Fruit fly (Drosophila melanogaster) whole organism, wandering third instar larva: ENCODE data around the gene Pgant2.
A peak's percentile ranks its signal among the peaks of the same experiment; 100 is the strongest.

Source experiments
- Abd-B ChIP-seq: fragments of >200 bp; optimal IDR thresholded peaks from 2 replicates; lab custom pipeline; 2017; ENCODE audit warnings: missing biosample characterization, missing genetic modification characterization
- CG32264 ChIP-seq: fragments of 200-800 bp; sonication (Bioruptor generic); optimal IDR thresholded peaks from 2 replicates; lab custom pipeline; 2016; ENCODE audit warnings: missing biosample characterization, missing genetic modification characterization
- CG9705 ChIP-seq: fragments of 200-800 bp; sonication (Bioruptor generic); optimal IDR thresholded peaks from 2 replicates; lab custom pipeline; 2018; ENCODE audit warnings: missing biosample characterization, mild to moderate bottlenecking, missing genetic modification characterization
- Dfd ChIP-seq: fragments of >200 bp; optimal IDR thresholded peaks from 2 replicates; lab custom pipeline; 2017; ENCODE audit warnings: missing biosample characterization, missing genetic modification characterization
- Dif ChIP-seq: fragments of 200-275, 200-300 bp; sonication (Bioruptor generic); optimal IDR thresholded peaks from 2 replicates; lab custom pipeline; 2018; ENCODE audit warnings: missing biosample characterization, missing genetic modification characterization; ENCODE audit not compliant: partially characterized antibody
- GATAd ChIP-seq: sonication (Bioruptor generic); optimal IDR thresholded peaks from 2 replicates; lab custom pipeline; 2016; ENCODE audit warnings: missing biosample characterization, missing genetic modification characterization
- HLH106 ChIP-seq: fragments of 200-800 bp; optimal IDR thresholded peaks from 3 replicates; lab custom pipeline; 2019; ENCODE audit warnings: missing biosample characterization, mild to moderate bottlenecking, missing genetic modification characterization, moderate library complexity
- Hr83 ChIP-seq: fragments of 200-300 bp; sonication (Bioruptor generic); optimal IDR thresholded peaks from 2 replicates; lab custom pipeline; 2016; ENCODE audit warnings: missing biosample characterization, mild to moderate bottlenecking, missing genetic modification characterization, moderate library complexity; ENCODE audit not compliant: poor library complexity, severe bottlenecking
- Jra ChIP-seq: sonication (Bioruptor generic); optimal IDR thresholded peaks from 2 replicates; lab custom pipeline; 2016; ENCODE audit warnings: missing biosample characterization, missing genetic modification characterization
- Mio ChIP-seq: sonication (Bioruptor generic); optimal IDR thresholded peaks from 2 replicates; lab custom pipeline; 2016; ENCODE audit warnings: missing biosample characterization, missing genetic modification characterization
- N ChIP-seq: fragments of >200 bp; optimal IDR thresholded peaks from 2 replicates; lab custom pipeline; 2018; ENCODE audit warnings: missing biosample characterization, missing external identifiers, missing genetic modification characterization
- OdsH ChIP-seq: fragments of 200-800 bp; sonication (Bioruptor generic); optimal IDR thresholded peaks from 2 replicates; lab custom pipeline; 2016; ENCODE audit warnings: missing biosample characterization, mild to moderate bottlenecking, missing genetic modification characterization
- Rel ChIP-seq, 2 experiments: fragments of 200-800 bp; sonication (Bioruptor generic) in 1 of 2; optimal IDR thresholded peaks; 2 replicates in 1 of 2; 3 replicates in 1 of 2; lab custom pipeline; 2016 to 2019; ENCODE audit warnings: mild to moderate bottlenecking in 2 of 2, missing biosample characterization in 2 of 2, missing genetic modification characterization in 2 of 2, moderate library complexity in 1 of 2
- Sp1 ChIP-seq: fragments of 200-800 bp; sonication (Bioruptor generic); optimal IDR thresholded peaks from 3 replicates; lab custom pipeline; 2019; ENCODE audit warnings: missing biosample characterization, mild to moderate bottlenecking, missing genetic modification characterization, moderate library complexity
- Vsx2 ChIP-seq: fragments of 200-300, 225-300 bp; sonication (Bioruptor generic); optimal IDR thresholded peaks from 2 replicates; lab custom pipeline; 2018; ENCODE audit warnings: missing biosample characterization, missing genetic modification characterization; ENCODE audit not compliant: partially characterized antibody
- br ChIP-seq: fragments of 200-800 bp; sonication (Bioruptor generic); optimal IDR thresholded peaks from 2 replicates; lab custom pipeline; 2016; ENCODE audit warnings: missing biosample characterization, missing genetic modification characterization
- brk ChIP-seq: fragments of 200-800 bp; sonication (Bioruptor generic); optimal IDR thresholded peaks from 2 replicates; lab custom pipeline; 2016; ENCODE audit warnings: missing biosample characterization, mild to moderate bottlenecking, missing genetic modification characterization
- dl ChIP-seq, 2 experiments: fragments of 175-275, 200-275 bp in 1 of 2; fragments of 200-275 bp in 1 of 2; sonication (Bioruptor generic); optimal IDR thresholded peaks; lab custom pipeline; 2018; ENCODE audit warnings: mild to moderate bottlenecking in 2 of 2, missing biosample characterization in 2 of 2, missing genetic modification characterization in 2 of 2, moderate library complexity in 2 of 2; ENCODE audit not compliant: partially characterized antibody in 2 of 2, insufficient read depth in 1 of 2
- dmrt93B ChIP-seq: fragments of 200-800 bp; sonication (Bioruptor generic); optimal IDR thresholded peaks from 2 replicates; lab custom pipeline; 2018; ENCODE audit warnings: missing biosample characterization, mild to moderate bottlenecking, missing genetic modification characterization
- ey ChIP-seq: fragments of 200-800 bp; sonication (Bioruptor generic); optimal IDR thresholded peaks from 2 replicates; lab custom pipeline; 2016; ENCODE audit warnings: missing biosample characterization, missing genetic modification characterization
- foxo ChIP-seq, 2 experiments: fragments of 200-800 bp; sonication (Bioruptor generic); optimal IDR thresholded peaks; 2 replicates in 1 of 2; 3 replicates in 1 of 2; lab custom pipeline; 2016 to 2017; ENCODE audit warnings: missing biosample characterization in 2 of 2, missing genetic modification characterization in 2 of 2
- jim ChIP-seq: fragments of 175-275, 200-325 bp; sonication (Bioruptor generic); optimal IDR thresholded peaks from 2 replicates; lab custom pipeline; 2016; ENCODE audit warnings: missing biosample characterization, mild to moderate bottlenecking, missing genetic modification characterization
- lola ChIP-seq: fragments of >200 bp; optimal IDR thresholded peaks from 2 replicates; lab custom pipeline; 2017; ENCODE audit warnings: missing biosample characterization, missing genetic modification characterization
- pan ChIP-seq: fragments of >200 bp; optimal IDR thresholded peaks from 2 replicates; lab custom pipeline; 2017
- psq ChIP-seq: fragments of 200-800 bp; sonication (Bioruptor generic); optimal IDR thresholded peaks from 3 replicates; lab custom pipeline; 2017; ENCODE audit warnings: missing biosample characterization, mild to moderate bottlenecking, missing genetic modification characterization, moderate library complexity
- sv ChIP-seq: fragments of 200-800 bp; sonication (Bioruptor generic); optimal IDR thresholded peaks from 3 replicates; lab custom pipeline; 2016; ENCODE audit warnings: missing biosample characterization, missing genetic modification characterization
- tai ChIP-seq: sonication (Bioruptor generic); optimal IDR thresholded peaks from 2 replicates; lab custom pipeline; 2016; ENCODE audit warnings: missing biosample characterization, missing genetic modification characterization
- usp ChIP-seq: fragments of >200 bp; optimal IDR thresholded peaks from 2 replicates; lab custom pipeline; 2017; ENCODE audit warnings: missing biosample characterization, missing genetic modification characterization
- woc ChIP-seq: sonication (Bioruptor generic); optimal IDR thresholded peaks from 2 replicates; lab custom pipeline; 2016; ENCODE audit warnings: missing biosample characterization, mild to moderate bottlenecking, missing genetic modification characterization

The Pgant2 gene

dm6 chr2L:3469869-3470268, 43.4 kb upstream of the Pgant2 start, which contains the start of the genes Pif1 and CG31776:
Pif1 (minus strand) TSS chr2L:3470004.
CG31776 (plus strand) TSS chr2L:3470182.
- no peak for TF ChIP-seq GATAd (GFP tag; lab: Kevin White, UChicago)
- TF ChIP-seq CG32264 (GFP tag; lab: Kevin White, UChicago) = no peak
- TF ChIP-seq dmrt93B (GFP tag; lab: Kevin White, UChicago) = no peak
- TF ChIP-seq Dif (GFP tag; lab: Kevin White, UChicago) = no peak
- TF ChIP-seq Abd-B = no peak
- TF ChIP-seq foxo (GFP tag; optimal IDR thresholded peaks at IDR 0.05; lab: Kevin White, UChicago) = no peak
- TF ChIP-seq Dfd (GFP tag; lab: Kevin White, UChicago) = no peak
- no peak for TF ChIP-seq CG9705
- no peak for TF ChIP-seq dl (GFP tag; optimal IDR thresholded peaks at IDR 0.05; lab: Kevin White, UChicago; ENCODE audit: insufficient read depth in 1 of 2, partially characterized antibody in 2 of 2)
- no peak for TF ChIP-seq N (GFP tag; lab: Kevin White, UChicago)
- TF ChIP-seq pan = no peak
- no peak for TF ChIP-seq Rel (GFP tag; optimal IDR thresholded peaks at IDR 0.05; lab: Kevin White, UChicago)
- TF ChIP-seq Rel (tag; optimal IDR thresholded peaks at IDR 0.05; lab: Kevin White, UChicago) = no peak
- no peak for TF ChIP-seq ey (GFP tag; lab: Kevin White, UChicago)
- TF ChIP-seq Vsx2 (GFP tag; lab: Kevin White, UChicago) = no peak
- no peak for TF ChIP-seq sv (GFP tag; lab: Kevin White, UChicago)
- no peak for TF ChIP-seq Jra (GFP tag; lab: Kevin White, UChicago)
- no peak for TF ChIP-seq brk (GFP tag; lab: Kevin White, UChicago)
- no peak for TF ChIP-seq jim (GFP tag; lab: Kevin White, UChicago)
- TF ChIP-seq Mio (GFP tag; lab: Kevin White, UChicago) = no peak

dm6 chr2L:3466846-3467245, 40.3 kb upstream of the Pgant2 start:
- no peak for TF ChIP-seq HLH106 (tag; lab: Kevin White, UChicago)
- TF ChIP-seq brk (GFP tag; lab: Kevin White, UChicago) = no peak
- no peak for TF ChIP-seq dmrt93B (GFP tag; lab: Kevin White, UChicago)
- TF ChIP-seq jim (GFP tag; lab: Kevin White, UChicago) = no peak
- TF ChIP-seq Abd-B = no peak
- TF ChIP-seq OdsH (GFP tag; lab: Kevin White, UChicago) = no peak
- no peak for TF ChIP-seq lola
- TF ChIP-seq Hr83 = no peak

dm6 chr2L:3465918-3466727, 39.6 kb upstream of the Pgant2 start, which contains the start of the genes msl-2 and ND-PDSW:
msl-2 (minus strand) TSS chr2L:3466112.
ND-PDSW (plus strand) TSS chr2L:3466157.
- TF ChIP-seq br (GFP tag; lab: Kevin White, UChicago) = no peak
- no peak for TF ChIP-seq Rel (GFP tag; optimal IDR thresholded peaks at IDR 0.05; lab: Kevin White, UChicago)
- TF ChIP-seq Rel (tag; optimal IDR thresholded peaks at IDR 0.05; lab: Kevin White, UChicago) = peak; percentile 18
- TF ChIP-seq, all 38 proteins: peak for 1

dm6 chr2L:3465426-3465825, 38.9 kb upstream of the Pgant2 start:
- TF ChIP-seq Rel (GFP tag; optimal IDR thresholded peaks at IDR 0.05; lab: Kevin White, UChicago) = no peak
- no peak for TF ChIP-seq Rel (tag; optimal IDR thresholded peaks at IDR 0.05; lab: Kevin White, UChicago)
- TF ChIP-seq Hr83 = no peak
- no peak for TF ChIP-seq jim (GFP tag; lab: Kevin White, UChicago)
- no peak for TF ChIP-seq OdsH (GFP tag; lab: Kevin White, UChicago)
- no peak for TF ChIP-seq woc (GFP tag; lab: Kevin White, UChicago)
- no peak for TF ChIP-seq usp (GFP tag; lab: Kevin White, UChicago)
- no peak for TF ChIP-seq Abd-B
- no peak for TF ChIP-seq CG9705
- no peak for TF ChIP-seq GATAd (GFP tag; lab: Kevin White, UChicago)
- no peak for TF ChIP-seq pan
- no peak for TF ChIP-seq Sp1

- TF ChIP-seq GATAd (GFP tag; lab: Kevin White, UChicago) = no peak
- no peak for TF ChIP-seq foxo (GFP tag; optimal IDR thresholded peaks at IDR 0.05; lab: Kevin White, UChicago)
- no peak for TF ChIP-seq Dfd (GFP tag; lab: Kevin White, UChicago)
- TF ChIP-seq jim (GFP tag; lab: Kevin White, UChicago) = no peak
- no peak for TF ChIP-seq tai (GFP tag; lab: Kevin White, UChicago)
- TF ChIP-seq dl (GFP tag; optimal IDR thresholded peaks at IDR 0.05; lab: Kevin White, UChicago; ENCODE audit: insufficient read depth in 1 of 2, partially characterized antibody in 2 of 2) = no peak
- TF ChIP-seq dmrt93B (GFP tag; lab: Kevin White, UChicago) = no peak
- TF ChIP-seq OdsH (GFP tag; lab: Kevin White, UChicago) = no peak
- TF ChIP-seq psq (GFP tag; lab: Kevin White, UChicago) = no peak
- no peak for TF ChIP-seq CG9705
- TF ChIP-seq usp (GFP tag; lab: Kevin White, UChicago) = no peak
These were observed 35.2 kb upstream of the Pgant2 start, which contains the start of gene CG3246 for dm6 chr2L:3461760-3462159. CG3246 (minus strand) TSS chr2L:3461952.
